Worm (Caenorhabditis elegans): ENCODE results near the gene F22B5.6.

ce11 chrII:8411002-8411401 lies 45.0 kb downstream of the F22B5.6 start:
- TF ChIP-seq nfya-1 (tag; optimal IDR thresholded peaks at IDR 0.05; ENCODE audit: insufficient read depth) (no peak), ztf-11 (tag; optimal IDR thresholded peaks at IDR 0.05) (no peak), ceh-9 (tag; optimal IDR thresholded peaks at IDR 0.05) (no peak), nhr-67 (tag; optimal IDR thresholded peaks at IDR 0.05) (no peak), eor-1 (tag; optimal IDR thresholded peaks at IDR 0.05) (no peak), hmg-11 (tag; optimal IDR thresholded peaks at IDR 0.05) (no peak), pha-4 (tag; optimal IDR thresholded peaks at IDR 0.05) (no peak), egl-27 (tag; optimal IDR thresholded peaks at IDR 0.05) (no peak), jun-1 (tag; optimal IDR thresholded peaks at IDR 0.05) (no peak), nhr-25 (tag; optimal IDR thresholded peaks at IDR 0.05) (no peak), nhr-237 (tag; optimal IDR thresholded peaks at IDR 0.05) (no peak), unc-62 (GFP tag; optimal IDR thresholded peaks at IDR 0.05) (no peak)
